Fruit fly (Drosophila melanogaster) whole organism, embryonic: ENCODE data around the gene CG32354.

Experiments
- Atf3 ChIP-seq: fragments of 200-800 bp; sonication (Bioruptor generic); optimal IDR thresholded peaks from 3 replicates; lab custom pipeline; 2016; ENCODE audit warnings: missing biosample characterization, missing genetic modification characterization
- CG10267 ChIP-seq: fragments of 200-800 bp; sonication (Bioruptor generic); optimal IDR thresholded peaks from 2 replicates; lab custom pipeline; 2018; ENCODE audit warnings: missing biosample characterization, mild to moderate bottlenecking, missing genetic modification characterization, moderate library complexity
- CG11247 ChIP-seq: fragments of 200-800 bp; sonication (Bioruptor generic); IDR thresholded peaks from 2 replicates; pipeline ENCODE4 v1.3.6; 2022; ENCODE audit warnings: missing biosample characterization, missing genetic modification characterization
- CG12104 ChIP-seq: fragments of 200-800 bp; sonication (Bioruptor generic); optimal IDR thresholded peaks from 3 replicates; lab custom pipeline; 2016; ENCODE audit warnings: missing biosample characterization, missing genetic modification characterization
- CG14441 ChIP-seq: fragments of 200-800 bp; sonication (Bioruptor generic); IDR thresholded peaks from 2 replicates; pipeline ENCODE4 v1.3.6; 2022; ENCODE audit warnings: missing biosample characterization, missing genetic modification characterization
- CG17612 ChIP-seq: fragments of 200-800 bp; sonication (Bioruptor generic); IDR thresholded peaks from 2 replicates; pipeline ENCODE4 v1.3.6; 2022; ENCODE audit warnings: missing biosample characterization, missing genetic modification characterization
- CG1832 ChIP-seq: fragments of 200-800 bp; sonication (Bioruptor generic); optimal IDR thresholded peaks from 2 replicates; lab custom pipeline; 2017; ENCODE audit warnings: missing biosample characterization, mild to moderate bottlenecking, missing genetic modification characterization, inconsistent platforms
- CG2875 ChIP-seq: fragments of 200-800 bp; sonication (Bioruptor generic); optimal IDR thresholded peaks from 2 replicates; lab custom pipeline; 2017; ENCODE audit warnings: missing biosample characterization, mild to moderate bottlenecking, missing genetic modification characterization, missing genetic modification reagents
- CG32772 ChIP-seq: fragments of 200-800 bp; sonication (Bioruptor generic); IDR thresholded peaks from 2 replicates; pipeline ENCODE4 v1.3.6; 2022; ENCODE audit warnings: missing biosample characterization, missing genetic modification characterization
- CG3847 ChIP-seq: fragments of 200-800 bp; sonication (Bioruptor generic); IDR thresholded peaks from 2 replicates; pipeline ENCODE4 v1.3.6; 2022; ENCODE audit warnings: missing biosample characterization, missing genetic modification characterization
- CG4707 ChIP-seq: fragments of 200-800 bp; sonication (Bioruptor generic); optimal IDR thresholded peaks from 2 replicates; lab custom pipeline; 2018; ENCODE audit warnings: missing biosample characterization, mild to moderate bottlenecking, missing genetic modification characterization, moderate library complexity
- CG4820 ChIP-seq: fragments of 200-800 bp; sonication (Bioruptor generic); optimal IDR thresholded peaks from 3 replicates; lab custom pipeline; 2016; ENCODE audit warnings: missing biosample characterization, missing genetic modification characterization
- CG5245 ChIP-seq: fragments of 200-800 bp; sonication (Bioruptor generic); optimal IDR thresholded peaks from 3 replicates; lab custom pipeline; 2016; ENCODE audit warnings: missing biosample characterization, missing genetic modification characterization
- CG6654 ChIP-seq: fragments of 200-800 bp; sonication (Bioruptor generic); optimal IDR thresholded peaks from 2 replicates; lab custom pipeline; 2017; ENCODE audit warnings: missing biosample characterization, mild to moderate bottlenecking, missing genetic modification characterization
- CG6689 ChIP-seq: fragments of 200-800 bp; sonication (Bioruptor generic); IDR thresholded peaks from 2 replicates; pipeline ENCODE4 v1.3.6; 2022; ENCODE audit warnings: missing biosample characterization, missing genetic modification characterization
- CG8089 ChIP-seq: fragments of 200-800 bp; sonication (Bioruptor generic); optimal IDR thresholded peaks from 3 replicates; lab custom pipeline; 2016; ENCODE audit warnings: missing biosample characterization, missing genetic modification characterization
- CG9215 ChIP-seq: fragments of 200-800 bp; sonication (Bioruptor generic); IDR thresholded peaks from 2 replicates; pipeline ENCODE4 v1.3.6; 2022; ENCODE audit warnings: missing biosample characterization, missing genetic modification characterization
- Camta ChIP-seq: fragments of 200-800 bp; sonication (Bioruptor generic); optimal IDR thresholded peaks from 2 replicates; lab custom pipeline; 2016; ENCODE audit warnings: missing biosample characterization, missing genetic modification characterization
- Deaf1 ChIP-seq: fragments of 200-800 bp; optimal IDR thresholded peaks from 3 replicates; lab custom pipeline; 2019; ENCODE audit warnings: missing biosample characterization, mild to moderate bottlenecking, missing genetic modification characterization, moderate library complexity
- Dip2 ChIP-seq: fragments of 200-800 bp; sonication (Bioruptor generic); IDR thresholded peaks from 2 replicates; pipeline ENCODE4 v1.3.6; 2022; ENCODE audit warnings: missing biosample characterization, missing genetic modification characterization
- Dip3 ChIP-seq: fragments of 200-800 bp; sonication (Bioruptor generic); optimal IDR thresholded peaks from 3 replicates; lab custom pipeline; 2016; ENCODE audit warnings: missing biosample characterization, missing genetic modification characterization
- Doc2 ChIP-seq: fragments of 200-800 bp; sonication (Bioruptor generic); IDR thresholded peaks from 2 replicates; pipeline ENCODE4 v1.3.6; 2022; ENCODE audit warnings: missing biosample characterization, missing genetic modification characterization
- E2f2 ChIP-seq: fragments of 200-800 bp; sonication (Bioruptor generic); IDR thresholded peaks from 2 replicates; pipeline ENCODE4 v1.3.6; 2022; ENCODE audit warnings: missing biosample characterization, missing genetic modification characterization
- Fer3 ChIP-seq: fragments of 200-800 bp; sonication (Bioruptor generic); optimal IDR thresholded peaks from 2 replicates; lab custom pipeline; 2018; ENCODE audit warnings: missing biosample characterization, mild to moderate bottlenecking, missing genetic modification characterization, moderate library complexity
- H15 ChIP-seq: fragments of 200-800 bp; sonication (Bioruptor generic); IDR thresholded peaks from 3 replicates; pipeline ENCODE4 v1.3.6; 2022; ENCODE audit warnings: missing biosample characterization, missing genetic modification characterization
- HLHmδ ChIP-seq: fragments of 200-800 bp; sonication (Bioruptor generic); optimal IDR thresholded peaks from 2 replicates; lab custom pipeline; 2018; ENCODE audit warnings: missing biosample characterization, mild to moderate bottlenecking, missing genetic modification characterization, moderate library complexity
- Kr ChIP-seq: fragments of 200-800 bp; sonication (Bioruptor generic); optimal IDR thresholded peaks from 2 replicates; lab custom pipeline; 2017; ENCODE audit warnings: missing biosample characterization, mild to moderate bottlenecking, missing genetic modification characterization
- Mad ChIP-seq: fragments of 200-800 bp; sonication (Bioruptor generic); optimal IDR thresholded peaks from 2 replicates; lab custom pipeline; 2016; ENCODE audit warnings: missing biosample characterization, missing genetic modification characterization
- Ravus ChIP-seq: fragments of 200-800 bp; sonication (Bioruptor generic); IDR thresholded peaks from 2 replicates; pipeline ENCODE4 v1.3.6; 2022; ENCODE audit warnings: missing biosample characterization, missing genetic modification characterization
- Sox102F ChIP-seq: fragments of 200-800 bp; sonication (Bioruptor generic); optimal IDR thresholded peaks from 2 replicates; lab custom pipeline; 2018; ENCODE audit warnings: missing biosample characterization, mild to moderate bottlenecking, missing genetic modification characterization, moderate library complexity
- Tbp ChIP-seq: fragments of >200 bp; optimal IDR thresholded peaks from 2 replicates; lab custom pipeline; 2018; ENCODE audit warnings: missing biosample characterization, missing genetic modification characterization
- Xbp1 ChIP-seq: fragments of 200-800 bp; sonication (Bioruptor generic); optimal IDR thresholded peaks from 3 replicates; lab custom pipeline; 2016; ENCODE audit warnings: missing biosample characterization, mild to moderate bottlenecking, missing genetic modification characterization
- btn ChIP-seq: fragments of 200-800 bp; sonication (Bioruptor generic); optimal IDR thresholded peaks from 2 replicates; lab custom pipeline; 2016; ENCODE audit warnings: missing biosample characterization, missing genetic modification characterization
- cas ChIP-seq: fragments of 200-800 bp; sonication (Bioruptor generic); IDR thresholded peaks from 2 replicates; pipeline ENCODE4 v1.3.6; 2022; ENCODE audit warnings: missing biosample characterization, missing genetic modification characterization
- crc ChIP-seq: fragments of 200-800 bp; sonication (Bioruptor generic); optimal IDR thresholded peaks from 2 replicates; lab custom pipeline; 2016; ENCODE audit warnings: missing biosample characterization, missing genetic modification characterization
- ems ChIP-seq: fragments of 200-800 bp; sonication (Bioruptor generic); optimal IDR thresholded peaks from 3 replicates; lab custom pipeline; 2016; ENCODE audit warnings: missing biosample characterization, missing genetic modification characterization
- fd64A ChIP-seq: fragments of 200-800 bp; sonication (Bioruptor generic); optimal IDR thresholded peaks from 3 replicates; lab custom pipeline; 2018; ENCODE audit warnings: missing biosample characterization, mild to moderate bottlenecking, missing genetic modification characterization
- ftz-f1 ChIP-seq: fragments of 200-800 bp; sonication (Bioruptor generic); optimal IDR thresholded peaks from 2 replicates; lab custom pipeline; 2016; ENCODE audit warnings: missing biosample characterization, missing genetic modification characterization
- gce ChIP-seq: fragments of 200-800 bp; sonication (Bioruptor generic); IDR thresholded peaks from 3 replicates; pipeline ENCODE4 v1.3.6; 2022; ENCODE audit warnings: missing biosample characterization, missing genetic modification characterization
- h ChIP-seq: fragments of >200 bp; optimal IDR thresholded peaks from 2 replicates; lab custom pipeline; 2017
- hb ChIP-seq: fragments of 200-800 bp; sonication (Bioruptor generic); IDR thresholded peaks from 3 replicates; pipeline ENCODE4 v1.3.6; 2022; ENCODE audit warnings: missing biosample characterization, missing genetic modification characterization; ENCODE audit not compliant: partially characterized antibody
- hkb ChIP-seq, 2 experiments: fragments of 200-800 bp in 1 of 2; fragments of >200 bp in 1 of 2; sonication (Bioruptor generic) in 1 of 2; IDR thresholded peaks in 1 of 2; optimal IDR thresholded peaks in 1 of 2; 2 replicates each; pipeline versions ENCODE4 v1.3.6 to Lab custom; 2017 to 2022; ENCODE audit warnings: missing biosample characterization in 1 of 2, missing genetic modification characterization in 1 of 2
- pros ChIP-seq: fragments of 200-800 bp; sonication (Bioruptor generic); optimal IDR thresholded peaks from 3 replicates; lab custom pipeline; 2019; ENCODE audit warnings: missing biosample characterization, mild to moderate bottlenecking, missing genetic modification characterization, moderate library complexity
- pzg ChIP-seq: fragments of 200-800 bp; sonication (Bioruptor generic); optimal IDR thresholded peaks from 3 replicates; lab custom pipeline; 2018; ENCODE audit warnings: missing biosample characterization, mild to moderate bottlenecking, missing genetic modification characterization, moderate library complexity
- repo ChIP-seq: fragments of 200-800 bp; sonication (Bioruptor generic); optimal IDR thresholded peaks from 2 replicates; lab custom pipeline; 2016; ENCODE audit warnings: missing biosample characterization, missing genetic modification characterization
- run ChIP-seq: fragments of 200-800 bp; sonication (Bioruptor generic); optimal IDR thresholded peaks from 3 replicates; lab custom pipeline; 2018; ENCODE audit warnings: missing biosample characterization, mild to moderate bottlenecking, missing genetic modification characterization
- schlank ChIP-seq: fragments of 200-800 bp; sonication (Bioruptor generic); optimal IDR thresholded peaks from 2 replicates; lab custom pipeline; 2018; ENCODE audit warnings: missing biosample characterization, mild to moderate bottlenecking, missing genetic modification characterization
- slou ChIP-seq: fragments of 200-800 bp; sonication (Bioruptor generic); optimal IDR thresholded peaks from 3 replicates; lab custom pipeline; 2016; ENCODE audit warnings: missing biosample characterization, missing genetic modification characterization
- tgo ChIP-seq: fragments of 200-800 bp; sonication (Bioruptor generic); IDR thresholded peaks from 3 replicates; pipeline ENCODE4 v1.3.6; 2022; ENCODE audit warnings: missing biosample characterization, missing genetic modification characterization
- tin ChIP-seq: fragments of 200-800 bp; sonication (Bioruptor generic); optimal IDR thresholded peaks from 3 replicates; lab custom pipeline; 2016; ENCODE audit warnings: missing biosample characterization, missing genetic modification characterization
- trem ChIP-seq: fragments of 200-800 bp; optimal IDR thresholded peaks from 3 replicates; lab custom pipeline; 2019; ENCODE audit warnings: missing biosample characterization, mild to moderate bottlenecking, missing genetic modification characterization, moderate library complexity
- unpg ChIP-seq: fragments of 200-800 bp; sonication (Bioruptor generic); optimal IDR thresholded peaks from 3 replicates; lab custom pipeline; 2018; ENCODE audit warnings: missing biosample characterization, mild to moderate bottlenecking, missing genetic modification characterization, moderate library complexity
- z ChIP-seq: fragments of 200-800 bp; sonication (Bioruptor generic); IDR thresholded peaks from 3 replicates; pipeline ENCODE4 v1.3.6; 2022; ENCODE audit warnings: missing biosample characterization, missing genetic modification characterization

CG32354 gene

dm6 chr3L:8424831-8425336 is 2.9 kb upstream of the CG32354 start, which contains the start of gene Cbl (continued):
- TF ChIP-seq fd64A (GFP tag; lab: Kevin White, UChicago) (peak; percentile 1), gce (no peak), CG6689 (GFP tag; lab: Robert Waterston, UW) (no peak), btn (GFP tag; lab: Kevin White, UChicago) (no peak), Atf3 (GFP tag; lab: Kevin White, UChicago) (no peak), tgo (GFP tag; lab: Robert Waterston, UW) (no peak), CG5245 (GFP tag; lab: Kevin White, UChicago) (no peak), CG6654 (no peak), CG12104 (peak; percentile 29), Kr (GFP tag; lab: Kevin White, UChicago) (no peak), Ravus (no peak), Sox102F (GFP tag; lab: Kevin White, UChicago) (no peak), unpg (GFP tag; lab: Kevin White, UChicago) (no peak), hkb (optimal IDR thresholded peaks at IDR 0.05; lab: Kevin White, UChicago) (no peak), hkb (GFP tag; IDR thresholded peaks at IDR 0.05; lab: Robert Waterston, UW) (no peak), CG3847 (GFP tag; lab: Robert Waterston, UW) (peak; percentile 34; the same call in 1 of the 2 replicates), run (tag; lab: Kevin White, UChicago) (no peak), E2f2 (GFP tag; lab: Robert Waterston, UW) (peak; percentile 52), Fer3 (no peak), CG4820 (no peak), cas (GFP tag; lab: Robert Waterston, UW) (no peak), CG8089 (no peak), Deaf1 (tag; lab: Kevin White, UChicago) (no peak), hb (GFP tag; lab: Robert Waterston, UW) (no peak), CG4707 (GFP tag; lab: Kevin White, UChicago) (no peak), CG32772 (GFP tag; lab: Robert Waterston, UW) (no peak), repo (GFP tag; lab: Kevin White, UChicago) (peak; percentile 26), h (lab: Kevin White, UChicago) (no peak), Dip2 (GFP tag; lab: Robert Waterston, UW) (no peak), Camta (no peak), CG14441 (GFP tag; lab: Robert Waterston, UW) (no peak), CG2875 (GFP tag; lab: Kevin White, UChicago) (peak; percentile 7), H15 (GFP tag; lab: Robert Waterston, UW) (no peak), schlank (tag; lab: Kevin White, UChicago) (no peak), CG17612 (GFP tag; lab: Robert Waterston, UW) (no peak), slou (GFP tag; lab: Kevin White, UChicago) (no peak), Xbp1 (GFP tag; lab: Kevin White, UChicago) (peak; percentile 3), CG9215 (GFP tag; lab: Robert Waterston, UW) (no peak), Doc2 (GFP tag; lab: Robert Waterston, UW) (no peak), Tbp (GFP tag; lab: Kevin White, UChicago) (no peak), Dip3 (GFP tag; lab: Kevin White, UChicago) (no peak), crc (GFP tag; lab: Kevin White, UChicago) (no peak), pzg (peak; percentile 95), pros (no peak), z (GFP tag; lab: Robert Waterston, UW) (no peak), CG1832 (GFP tag; lab: Kevin White, UChicago) (no peak), ems (no peak), tin (GFP tag; lab: Kevin White, UChicago) (no peak), trem (tag; lab: Kevin White, UChicago) (peak; percentile 69), Mad (GFP tag; lab: Kevin White, UChicago) (no peak), CG11247 (no peak), HLHmδ (GFP tag; lab: Kevin White, UChicago) (peak; percentile 51), CG10267 (peak; percentile 73), ftz-f1 (peak; percentile 58)
